Worm (Caenorhabditis elegans): ENCODE measurements around the gene tbg-1.

DNA sequence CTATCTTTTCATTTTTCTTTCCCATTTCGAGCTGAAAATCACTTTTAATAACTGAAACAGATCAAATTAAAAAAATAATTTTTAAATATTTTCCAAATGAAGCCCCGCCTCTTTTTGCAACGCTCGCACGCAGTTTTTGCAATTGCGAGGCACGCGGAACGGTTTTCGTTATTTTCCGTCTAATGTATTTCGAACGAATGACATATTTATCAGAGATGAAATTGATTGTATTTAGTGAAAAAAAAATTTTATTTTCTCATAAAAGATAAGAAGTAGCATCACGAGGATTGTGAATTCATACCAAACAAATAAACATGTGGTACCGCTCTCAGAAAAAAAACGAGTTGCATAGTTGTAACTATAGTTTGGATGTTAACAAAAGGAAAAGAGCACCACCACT lies 901 bp upstream of the tbg-1 start, which contains the start of gene rpac-19:
- TF ChIP-seq cog-1 (tag; optimal IDR thresholded peaks at IDR 0.05): no peak
- no peak for TF ChIP-seq T22C8.4 (GFP tag; IDR thresholded peaks at IDR 0.05)
- peak; percentile 71 for TF ChIP-seq med-1 (GFP tag; optimal IDR thresholded peaks at IDR 0.05; ENCODE audit: insufficient read depth)
